Worm (Caenorhabditis elegans) whole organism, L4 larva: Measurements from ENCODE around the gene ram-2.

Experiments
- jun-1 ChIP-seq: fragments of 150-350 bp; optimal IDR thresholded peaks from 2 replicates; lab custom pipeline; 2014; ENCODE audit warnings: missing biosample characterization, missing genetic modification reagents, missing genetic modification characterization
- lin-13 ChIP-seq: fragments of 150-350 bp; optimal IDR thresholded peaks from 2 replicates; lab custom pipeline; 2014; ENCODE audit warnings: missing biosample characterization, missing genetic modification reagents, missing genetic modification characterization

- TF ChIP-seq jun-1 (no peak), lin-13 (GFP tag; lab: Kevin White, UChicago) (no peak)
Observed at ce11 chrII:11012532-11013179, 4.0 kb downstream of the ram-2 start.
